Worm (Caenorhabditis elegans) whole organism, midembryonic: ENCODE results near the gene sri-67.

Experiments
- T22C8.4 ChIP-seq: fragments of 200-800 bp; sonication (Bioruptor generic); IDR thresholded peaks from 2 replicates; pipeline ENCODE4 v1.3.6; 2022; ENCODE audit warnings: missing genetic modification characterization, missing compliant biosample characterization
- cog-1 ChIP-seq: sonication (generic microtip); optimal IDR thresholded peaks from 2 replicates; lab custom pipeline; 2016; ENCODE audit warnings: missing genetic modification characterization, missing compliant biosample characterization
- flt-1 ChIP-seq: fragments of 200-800 bp; sonication (Bioruptor generic); IDR thresholded peaks from 2 replicates; pipeline ENCODE4 v1.3.6; 2022; ENCODE audit warnings: missing genetic modification characterization, missing compliant biosample characterization
- klf-2 ChIP-seq: fragments of 200-800 bp; sonication (Bioruptor generic); conservative IDR thresholded peaks from 2 replicates; pipeline ENCODE4 v1.3.6; 2022; ENCODE audit warnings: missing genetic modification reagents, missing genetic modification characterization, missing compliant biosample characterization
- ref-1 ChIP-seq: fragments of 200-800 bp; sonication (Bioruptor generic); conservative IDR thresholded peaks from 2 replicates; pipeline ENCODE4 v1.3.6; 2022; ENCODE audit warnings: missing genetic modification reagents, missing genetic modification characterization, missing compliant biosample characterization
- tab-1 ChIP-seq: fragments of 200-800 bp; sonication (Bioruptor generic); IDR thresholded peaks from 2 replicates; pipeline ENCODE4 v1.3.6; 2022; ENCODE audit warnings: missing genetic modification characterization, missing compliant biosample characterization
- ztf-29 ChIP-seq: fragments of 200-800 bp; sonication (Bioruptor generic); IDR thresholded peaks from 2 replicates; pipeline ENCODE4 v1.3.6; 2022; ENCODE audit warnings: missing genetic modification reagents, missing genetic modification characterization, missing compliant biosample characterization

- TF ChIP-seq ref-1 (GFP tag; lab: Robert Waterston, UW) (no peak), flt-1 (GFP tag; lab: Robert Waterston, UW) (no peak), cog-1 (tag; lab: Kevin White, UChicago) (no peak), T22C8.4 (GFP tag; lab: Robert Waterston, UW) (no peak), tab-1 (GFP tag; lab: Robert Waterston, UW) (no peak), ztf-29 (GFP tag; lab: Robert Waterston, UW) (no peak), klf-2 (no peak)
Observed at ce11 chrV:19994093-19994492, 6.3 kb downstream of the sri-67 start, which contains the start of gene Y60A3A.25.
